Worm (Caenorhabditis elegans): ENCODE data around the gene R08D7.7.

DNA sequence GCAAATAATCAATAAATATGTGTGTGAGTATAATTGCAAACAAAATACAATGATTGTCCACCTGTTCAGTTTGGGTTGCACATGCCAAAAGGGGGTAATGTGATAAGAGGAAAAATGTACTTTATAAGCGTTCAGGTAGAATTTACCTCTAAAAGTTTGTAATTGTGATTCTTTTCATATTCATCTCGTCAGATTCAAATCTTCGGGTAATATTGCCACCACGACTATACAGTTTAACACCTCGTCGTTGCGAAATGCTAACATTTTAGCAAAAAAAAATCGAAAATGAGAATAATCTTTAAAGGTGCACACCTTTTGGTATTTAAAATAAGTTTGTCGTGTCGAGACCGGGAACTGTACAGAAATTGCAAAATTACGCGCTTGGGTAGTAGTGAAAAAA, 53.3 kb downstream of the R08D7.7 start, which contains the start of gene nac-2:
- TF ChIP-seq nhr-11 (tag; optimal IDR thresholded peaks at IDR 0.05) (no peak), lin-13 (GFP tag; optimal IDR thresholded peaks at IDR 0.05) (no peak), lin-15B (tag; optimal IDR thresholded peaks at IDR 0.05) (no peak), C16A3.4 (tag; optimal IDR thresholded peaks at IDR 0.05) (no peak), ztf-11 (tag; optimal IDR thresholded peaks at IDR 0.05) (no peak), rnt-1 (tag; optimal IDR thresholded peaks at IDR 0.05) (no peak)
